Fruit fly (Drosophila melanogaster) whole organism, embryonic: Measurements from ENCODE around the gene CG31957.

ENCODE experiments used
- Abd-B ChIP-seq: fragments of 200-800 bp; sonication (Bioruptor generic); optimal IDR thresholded peaks from 2 replicates; lab custom pipeline; 2018; ENCODE audit warnings: missing biosample characterization, mild to moderate bottlenecking, missing genetic modification characterization, moderate library complexity
- Bdp1 ChIP-seq: fragments of 200-800 bp; sonication (Bioruptor generic); optimal IDR thresholded peaks from 3 replicates; lab custom pipeline; 2016; ENCODE audit warnings: missing biosample characterization, missing genetic modification characterization
- CG1024 ChIP-seq: fragments of 200-800 bp; sonication (Bioruptor generic); IDR thresholded peaks from 2 replicates; pipeline ENCODE4 v1.3.6; 2022; ENCODE audit warnings: missing biosample characterization, missing genetic modification characterization
- CG10959 ChIP-seq: fragments of 200-800 bp; sonication (Bioruptor generic); IDR thresholded peaks from 2 replicates; pipeline ENCODE4 v1.3.6; 2022; ENCODE audit warnings: missing biosample characterization, missing genetic modification characterization
- CG13287 ChIP-seq: fragments of 200-800 bp; sonication (Bioruptor generic); IDR thresholded peaks from 2 replicates; pipeline ENCODE4 v1.3.6; 2022; ENCODE audit warnings: missing biosample characterization, missing genetic modification characterization; ENCODE audit not compliant: partially characterized antibody
- CG14860 ChIP-seq: fragments of 200-800 bp; sonication (Bioruptor generic); IDR thresholded peaks from 3 replicates; pipeline ENCODE4 v1.3.6; 2022; ENCODE audit warnings: missing biosample characterization, missing genetic modification characterization; ENCODE audit not compliant: partially characterized antibody
- CG15514 ChIP-seq: fragments of 200-800 bp; sonication (Bioruptor generic); optimal IDR thresholded peaks from 3 replicates; lab custom pipeline; 2017; ENCODE audit warnings: missing biosample characterization, missing genetic modification characterization, mild to moderate bottlenecking, moderate library complexity, missing genetic modification reagents
- CG1603 ChIP-seq: fragments of 200-800 bp; sonication (Bioruptor generic); optimal IDR thresholded peaks from 2 replicates; lab custom pipeline; 2019; ENCODE audit warnings: missing biosample characterization, mild to moderate bottlenecking, missing genetic modification characterization, moderate library complexity
- CG1647 ChIP-seq: fragments of 200-800 bp; sonication (Bioruptor generic); optimal IDR thresholded peaks from 3 replicates; lab custom pipeline; 2016; ENCODE audit warnings: missing biosample characterization, missing genetic modification characterization
- CG16779 ChIP-seq: fragments of 200-800 bp; sonication (Bioruptor generic); IDR thresholded peaks from 2 replicates; pipeline ENCODE4 v1.3.6; 2022; ENCODE audit warnings: missing biosample characterization, missing genetic modification characterization
- CG2116 ChIP-seq: fragments of 200-800 bp; sonication (Bioruptor generic); optimal IDR thresholded peaks from 3 replicates; lab custom pipeline; 2018; ENCODE audit warnings: missing biosample characterization, mild to moderate bottlenecking, missing genetic modification characterization
- CG2129 ChIP-seq: fragments of 200-800 bp; sonication (Bioruptor generic); IDR thresholded peaks from 2 replicates; pipeline ENCODE4 v1.3.6; 2022; ENCODE audit warnings: missing biosample characterization, missing genetic modification characterization; ENCODE audit not compliant: partially characterized antibody
- CG34422 ChIP-seq: fragments of 200-800 bp; sonication (Bioruptor generic); IDR thresholded peaks from 3 replicates; pipeline ENCODE4 v1.3.6; 2022; ENCODE audit warnings: missing biosample characterization, missing genetic modification characterization
- CG3995 ChIP-seq: fragments of 200-800 bp; sonication (Bioruptor generic); optimal IDR thresholded peaks from 3 replicates; lab custom pipeline; 2016; ENCODE audit warnings: missing biosample characterization, missing genetic modification characterization
- CG42726 ChIP-seq: fragments of 200-800 bp; sonication (Bioruptor generic); IDR thresholded peaks from 2 replicates; pipeline ENCODE4 v1.3.6; 2022; ENCODE audit warnings: missing biosample characterization, missing genetic modification characterization; ENCODE audit not compliant: partially characterized antibody
- CG4404 ChIP-seq: fragments of 200-800 bp; sonication (Bioruptor generic); IDR thresholded peaks from 2 replicates; pipeline ENCODE4 v1.3.6; 2022; ENCODE audit warnings: missing biosample characterization, missing genetic modification characterization
- CG6689 ChIP-seq: fragments of 200-800 bp; sonication (Bioruptor generic); IDR thresholded peaks from 2 replicates; pipeline ENCODE4 v1.3.6; 2022; ENCODE audit warnings: missing biosample characterization, missing genetic modification characterization
- CG6791 ChIP-seq: fragments of 200-800 bp; sonication (Bioruptor generic); IDR thresholded peaks from 3 replicates; pipeline ENCODE4 v1.3.6; 2022; ENCODE audit warnings: missing biosample characterization, missing genetic modification characterization; ENCODE audit not compliant: partially characterized antibody
- CG9932 ChIP-seq: fragments of 200-800 bp; sonication (Bioruptor generic); IDR thresholded peaks from 2 replicates; pipeline ENCODE4 v1.3.6; 2022; ENCODE audit warnings: missing biosample characterization, missing genetic modification characterization
- Deaf1 ChIP-seq: fragments of 200-800 bp; optimal IDR thresholded peaks from 3 replicates; lab custom pipeline; 2019; ENCODE audit warnings: missing biosample characterization, mild to moderate bottlenecking, missing genetic modification characterization, moderate library complexity
- Dp ChIP-seq: fragments of 200-800 bp; sonication (Bioruptor generic); optimal IDR thresholded peaks from 2 replicates; lab custom pipeline; 2018; ENCODE audit warnings: missing biosample characterization, mild to moderate bottlenecking, missing genetic modification characterization, moderate library complexity
- Lim3 ChIP-seq: fragments of 200-800 bp; sonication (Bioruptor generic); IDR thresholded peaks from 2 replicates; pipeline ENCODE4 v1.3.6; 2022; ENCODE audit warnings: missing biosample characterization, missing genetic modification characterization
- MBD-R2 ChIP-seq: fragments of 200-800 bp; sonication (Bioruptor generic); IDR thresholded peaks from 2 replicates; pipeline ENCODE4 v1.3.6; 2022; ENCODE audit warnings: missing biosample characterization, missing genetic modification characterization
- Med ChIP-seq: fragments of 200-800 bp; sonication (Bioruptor generic); peaks from one replicate; lab custom pipeline; 2016; ENCODE audit warnings: missing biosample characterization, missing genetic modification characterization, mild to moderate bottlenecking, inconsistent platforms, moderate library complexity
- NFAT ChIP-seq: fragments of 200-800 bp; sonication (Bioruptor generic); IDR thresholded peaks from 2 replicates; pipeline ENCODE4 v1.3.6; 2022; ENCODE audit warnings: missing biosample characterization, missing genetic modification characterization
- Pdp1 ChIP-seq, 2 experiments: fragments of 200-800 bp; sonication (Bioruptor generic); optimal IDR thresholded peaks; 3 replicates each; lab custom pipeline; 2016; ENCODE audit warnings: missing biosample characterization in 2 of 2, missing genetic modification characterization in 2 of 2, mild to moderate bottlenecking in 1 of 2, moderate library complexity in 1 of 2
- Scr ChIP-seq: fragments of 200-800 bp; sonication (Bioruptor generic); IDR thresholded peaks from 2 replicates; pipeline ENCODE4 v1.3.6; 2022; ENCODE audit warnings: missing biosample characterization, missing genetic modification characterization; ENCODE audit not compliant: partially characterized antibody
- Sry-δ ChIP-seq: fragments of 200-800 bp; sonication (Bioruptor generic); optimal IDR thresholded peaks from 2 replicates; lab custom pipeline; 2016; ENCODE audit warnings: missing biosample characterization, missing genetic modification characterization
- amos ChIP-seq: fragments of 200-800 bp; sonication (Bioruptor generic); IDR thresholded peaks from 2 replicates; pipeline ENCODE4 v1.3.6; 2022; ENCODE audit warnings: missing biosample characterization, missing genetic modification characterization; ENCODE audit not compliant: partially characterized antibody
- ase ChIP-seq: fragments of 200-800 bp; sonication (Bioruptor generic); IDR thresholded peaks from 3 replicates; pipeline ENCODE4 v1.3.6; 2022; ENCODE audit warnings: missing biosample characterization, missing genetic modification characterization
- ato ChIP-seq: fragments of 200-800 bp; sonication (Bioruptor generic); IDR thresholded peaks from 2 replicates; pipeline ENCODE4 v1.3.6; 2022; ENCODE audit warnings: missing biosample characterization, missing genetic modification characterization; ENCODE audit not compliant: partially characterized antibody
- da ChIP-seq: fragments of 200-800 bp; sonication (Bioruptor generic); optimal IDR thresholded peaks from 2 replicates; lab custom pipeline; 2016; ENCODE audit warnings: missing biosample characterization, missing genetic modification characterization
- eve ChIP-seq, 2 experiments: fragments of >200 bp; optimal IDR thresholded peaks; 2 replicates each; lab custom pipeline; 2017; ENCODE audit warnings: missing biosample characterization in 2 of 2, missing genetic modification characterization in 2 of 2
- hb ChIP-seq: fragments of 200-800 bp; sonication (Bioruptor generic); IDR thresholded peaks from 3 replicates; pipeline ENCODE4 v1.3.6; 2022; ENCODE audit warnings: missing biosample characterization, missing genetic modification characterization; ENCODE audit not compliant: partially characterized antibody
- hbn ChIP-seq: fragments of 200-800 bp; sonication (Bioruptor generic); IDR thresholded peaks from 2 replicates; pipeline ENCODE4 v1.3.6; 2022; ENCODE audit warnings: missing biosample characterization, missing genetic modification characterization; ENCODE audit not compliant: partially characterized antibody
- her ChIP-seq: fragments of 200-800 bp; sonication (Bioruptor generic); optimal IDR thresholded peaks from 2 replicates; lab custom pipeline; 2016; ENCODE audit warnings: missing biosample characterization, missing genetic modification characterization
- inv ChIP-seq: fragments of 200-800 bp; sonication (Bioruptor generic); IDR thresholded peaks from 2 replicates; pipeline ENCODE4 v1.3.6; 2022; ENCODE audit warnings: missing biosample characterization, missing genetic modification characterization; ENCODE audit not compliant: partially characterized antibody
- klu ChIP-seq: fragments of 200-800 bp; sonication (Bioruptor generic); IDR thresholded peaks from 2 replicates; pipeline ENCODE4 v1.3.6; 2022; ENCODE audit warnings: missing biosample characterization, missing genetic modification characterization
- mld ChIP-seq: fragments of 200-800 bp; sonication (Bioruptor generic); IDR thresholded peaks from 3 replicates; pipeline ENCODE4 v1.3.6; 2022; ENCODE audit warnings: missing biosample characterization, missing genetic modification characterization; ENCODE audit not compliant: partially characterized antibody
- nerfin-2 ChIP-seq: fragments of 200-800 bp; sonication (Bioruptor generic); IDR thresholded peaks from 2 replicates; pipeline ENCODE4 v1.3.6; 2022; ENCODE audit warnings: missing biosample characterization, missing genetic modification characterization; ENCODE audit not compliant: partially characterized antibody
- nmo ChIP-seq: fragments of 200-800 bp; sonication (Bioruptor generic); optimal IDR thresholded peaks from 2 replicates; lab custom pipeline; 2018; ENCODE audit warnings: missing biosample characterization, mild to moderate bottlenecking, missing genetic modification characterization, moderate library complexity
- onecut ChIP-seq: fragments of 200-800 bp; sonication (Bioruptor generic); IDR thresholded peaks from 2 replicates; pipeline ENCODE4 v1.3.6; 2022; ENCODE audit warnings: missing biosample characterization, missing genetic modification characterization
- sens ChIP-seq: fragments of 200-800 bp; sonication (Bioruptor generic); peaks from one replicate; lab custom pipeline; 2016; ENCODE audit warnings: missing biosample characterization, missing genetic modification characterization
- seq ChIP-seq: fragments of 200-800 bp; sonication (Bioruptor generic); IDR thresholded peaks from 2 replicates; pipeline ENCODE4 v1.3.6; 2022; ENCODE audit warnings: missing biosample characterization, missing genetic modification characterization
- sug ChIP-seq: fragments of 200-800 bp; optimal IDR thresholded peaks from 2 replicates; lab custom pipeline; 2019; ENCODE audit warnings: missing biosample characterization, mild to moderate bottlenecking, missing genetic modification characterization, moderate library complexity
- tna ChIP-seq: fragments of 200-800 bp; sonication (Bioruptor generic); IDR thresholded peaks from 2 replicates; pipeline ENCODE4 v1.3.6; 2022; ENCODE audit warnings: missing biosample characterization, missing genetic modification characterization; ENCODE audit not compliant: partially characterized antibody
- trem ChIP-seq: fragments of 200-800 bp; optimal IDR thresholded peaks from 3 replicates; lab custom pipeline; 2019; ENCODE audit warnings: missing biosample characterization, mild to moderate bottlenecking, missing genetic modification characterization, moderate library complexity
- unc-4 ChIP-seq: fragments of 200-800 bp; sonication (Bioruptor generic); IDR thresholded peaks from 2 replicates; pipeline ENCODE4 v1.3.6; 2022; ENCODE audit warnings: missing biosample characterization, missing genetic modification characterization; ENCODE audit not compliant: partially characterized antibody
- wek ChIP-seq: fragments of 200-800 bp; sonication (Bioruptor generic); optimal IDR thresholded peaks from 3 replicates; lab custom pipeline; 2018; ENCODE audit warnings: missing biosample characterization, mild to moderate bottlenecking, missing genetic modification characterization, moderate library complexity

The CG31957 gene

dm6 chr2L:3867474-3868082 lies 4.7 kb downstream of the CG31957 start, which contains the start of gene Cep97 (continued):
- peak; percentile 99 for TF ChIP-seq her (GFP tag; lab: Kevin White, UChicago)
- TF ChIP-seq onecut (GFP tag; lab: Robert Waterston, UW), result peak; percentile 80
- TF ChIP-seq sens (GFP tag; lab: Kevin White, UChicago), result peak; percentile 54
- no peak for TF ChIP-seq wek
- peak; percentile 95 for TF ChIP-seq CG2116 (GFP tag; lab: Kevin White, UChicago)
- no peak for TF ChIP-seq NFAT (GFP tag; lab: Robert Waterston, UW)
- TF ChIP-seq Scr (GFP tag; lab: Robert Waterston, UW), result peak; percentile 81
- TF ChIP-seq amos, result peak; percentile 79
- TF ChIP-seq sug (tag; lab: Kevin White, UChicago), result no peak
- peak; percentile 55 for TF ChIP-seq CG1603 (tag; lab: Kevin White, UChicago)
- no peak for TF ChIP-seq da
- no peak for TF ChIP-seq ase
- 0 out of 3 replicates have a peak, but pooled peaks have one; percentile 42 for TF ChIP-seq CG34422 (GFP tag; lab: Robert Waterston, UW)
- no peak for TF ChIP-seq CG6689 (GFP tag; lab: Robert Waterston, UW)
- peak; percentile 41; the same call in 1 of the 2 replicates for TF ChIP-seq MBD-R2
- no peak for TF ChIP-seq eve (GFP tag; optimal IDR thresholded peaks at IDR 0.05; lab: Kevin White, UChicago)
- TF ChIP-seq Lim3, result no peak
- TF ChIP-seq CG3995 (GFP tag; lab: Kevin White, UChicago), result peak; percentile 90
- TF ChIP-seq seq (GFP tag; lab: Robert Waterston, UW), result no peak
- peak; percentile 97 for TF ChIP-seq nerfin-2 (GFP tag; lab: Robert Waterston, UW)
- TF ChIP-seq Pdp1 (GFP tag; optimal IDR thresholded peaks at IDR 0.05; lab: Kevin White, UChicago), result no peak
- TF ChIP-seq Med (GFP tag; lab: Kevin White, UChicago), result peak; percentile 29
- TF ChIP-seq ato, result peak; percentile 97
- peak; percentile 89 for TF ChIP-seq CG14860 (GFP tag; lab: Robert Waterston, UW)
- TF ChIP-seq hb, result peak; percentile 94
- no peak for TF ChIP-seq CG1647 (GFP tag; lab: Kevin White, UChicago)
- TF ChIP-seq inv (GFP tag; lab: Robert Waterston, UW), result peak; percentile 65
- no peak for TF ChIP-seq CG9932 (GFP tag; lab: Robert Waterston, UW)
- peak; percentile 16 for TF ChIP-seq CG15514 (GFP tag; lab: Kevin White, UChicago)
- TF ChIP-seq mld (GFP tag; lab: Robert Waterston, UW), result peak; percentile 94
- TF ChIP-seq CG6791, result peak; percentile 97
- peak; percentile 60; the same call in 1 of the 2 replicates for TF ChIP-seq CG42726 (GFP tag; lab: Robert Waterston, UW)
- peak; percentile 21 for TF ChIP-seq trem (tag; lab: Kevin White, UChicago)
- TF ChIP-seq Sry-δ, result peak; percentile 67
- TF ChIP-seq Abd-B (GFP tag; lab: Kevin White, UChicago), result peak; percentile 9
- no peak for TF ChIP-seq CG4404
- no peak for TF ChIP-seq CG16779 (GFP tag; lab: Robert Waterston, UW)
- TF ChIP-seq CG1024 (GFP tag; lab: Robert Waterston, UW), result no peak
- peak; percentile 48; the same call in 1 of the 2 replicates for TF ChIP-seq CG2129 (GFP tag; lab: Robert Waterston, UW)
- no peak for TF ChIP-seq klu (GFP tag; lab: Robert Waterston, UW)
- peak; percentile 20 for TF ChIP-seq nmo (GFP tag; lab: Kevin White, UChicago)
- peak; percentile 84 for TF ChIP-seq CG13287 (GFP tag; lab: Robert Waterston, UW)
- peak; percentile 73 for TF ChIP-seq unc-4 (GFP tag; lab: Robert Waterston, UW)
- peak; percentile 97 for TF ChIP-seq tna (GFP tag; lab: Robert Waterston, UW)
- no peak for TF ChIP-seq CG10959
- no peak for TF ChIP-seq Bdp1
- TF ChIP-seq Dp (GFP tag; lab: Kevin White, UChicago), result peak; percentile 94
- no peak for TF ChIP-seq Deaf1
- peak; percentile 82 for TF ChIP-seq hbn (GFP tag; lab: Robert Waterston, UW)
